Worm (Caenorhabditis elegans): Measurements from ENCODE around the gene M03D4.3.

DNA sequence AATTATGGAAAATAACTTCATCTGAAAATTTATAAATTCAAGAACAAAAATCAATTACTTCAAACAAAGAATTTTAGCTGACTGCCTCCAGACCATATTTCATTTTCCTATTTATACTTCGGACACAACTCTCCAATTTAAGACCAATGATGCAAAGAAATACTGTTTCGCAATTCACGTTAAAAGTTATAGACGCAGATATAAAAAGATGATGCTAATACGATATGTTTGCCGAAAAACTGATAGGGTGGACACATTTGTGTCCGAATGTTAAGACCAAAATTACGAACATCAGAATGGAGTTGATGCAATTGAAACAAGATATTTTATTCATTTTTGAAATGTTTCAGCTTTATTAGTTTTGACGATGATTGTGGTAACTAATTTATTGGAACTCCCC is 32.3 kb downstream of the M03D4.3 start, which contains the start of gene ugt-19:
- TF ChIP-seq D1046.2 (GFP tag; IDR thresholded peaks at IDR 0.05) (no peak), egl-27 (tag; optimal IDR thresholded peaks at IDR 0.05) (no peak), ceh-82 (tag; optimal IDR thresholded peaks at IDR 0.05) (no peak), hlh-30 (tag; optimal IDR thresholded peaks at IDR 0.05; ENCODE audit: insufficient read depth) (no peak)

All from whole organism, L4 larva.